Fruit fly (Drosophila melanogaster) whole organism, embryonic: ENCODE measurements around the gene capu.

Experiments
- Abd-B ChIP-seq: fragments of 200-800 bp; sonication (Bioruptor generic); optimal IDR thresholded peaks from 2 replicates; lab custom pipeline; 2018; ENCODE audit warnings: missing biosample characterization, mild to moderate bottlenecking, missing genetic modification characterization, moderate library complexity
- CG1024 ChIP-seq: fragments of 200-800 bp; sonication (Bioruptor generic); IDR thresholded peaks from 2 replicates; pipeline ENCODE4 v1.3.6; 2022; ENCODE audit warnings: missing biosample characterization, missing genetic modification characterization
- CG10267 ChIP-seq: fragments of 200-800 bp; sonication (Bioruptor generic); optimal IDR thresholded peaks from 2 replicates; lab custom pipeline; 2018; ENCODE audit warnings: missing biosample characterization, mild to moderate bottlenecking, missing genetic modification characterization, moderate library complexity
- CG12155 ChIP-seq: fragments of 200-800 bp; sonication (Bioruptor generic); optimal IDR thresholded peaks from 3 replicates; lab custom pipeline; 2016; ENCODE audit warnings: missing biosample characterization, missing genetic modification characterization
- CG15269 ChIP-seq: fragments of 200-800 bp; sonication (Bioruptor generic); optimal IDR thresholded peaks from 2 replicates; lab custom pipeline; 2018; ENCODE audit warnings: missing biosample characterization, mild to moderate bottlenecking, missing genetic modification characterization, moderate library complexity
- CG15479 ChIP-seq: fragments of 200-800 bp; sonication (Bioruptor generic); optimal IDR thresholded peaks from 3 replicates; lab custom pipeline; 2019; ENCODE audit warnings: missing biosample characterization, mild to moderate bottlenecking, missing genetic modification characterization, moderate library complexity
- CG1603 ChIP-seq: fragments of 200-800 bp; sonication (Bioruptor generic); optimal IDR thresholded peaks from 2 replicates; lab custom pipeline; 2019; ENCODE audit warnings: missing biosample characterization, mild to moderate bottlenecking, missing genetic modification characterization, moderate library complexity
- CG17328 ChIP-seq: fragments of 200-800 bp; sonication (Bioruptor generic); IDR thresholded peaks from 2 replicates; pipeline ENCODE4 v1.3.6; 2022; ENCODE audit warnings: missing biosample characterization, missing genetic modification characterization
- CG17361 ChIP-seq: fragments of 200-800 bp; sonication (Bioruptor generic); IDR thresholded peaks from 3 replicates; pipeline ENCODE4 v1.3.6; 2022; ENCODE audit warnings: missing biosample characterization, missing genetic modification characterization
- CG17829 ChIP-seq: fragments of 200-800 bp; optimal IDR thresholded peaks from 2 replicates; lab custom pipeline; 2019; ENCODE audit warnings: missing biosample characterization, mild to moderate bottlenecking, missing genetic modification characterization, moderate library complexity
- CG18262 ChIP-seq: fragments of 200-800 bp; optimal IDR thresholded peaks from 3 replicates; lab custom pipeline; 2019; ENCODE audit warnings: missing biosample characterization, mild to moderate bottlenecking, missing genetic modification characterization, moderate library complexity
- CG2116 ChIP-seq: fragments of 200-800 bp; sonication (Bioruptor generic); optimal IDR thresholded peaks from 3 replicates; lab custom pipeline; 2018; ENCODE audit warnings: missing biosample characterization, mild to moderate bottlenecking, missing genetic modification characterization
- CG2202 ChIP-seq: fragments of 200-800 bp; sonication (Bioruptor generic); optimal IDR thresholded peaks from 2 replicates; lab custom pipeline; 2018; ENCODE audit warnings: missing biosample characterization, mild to moderate bottlenecking, missing genetic modification characterization
- CG2678 ChIP-seq: fragments of 200-800 bp; sonication (Bioruptor generic); optimal IDR thresholded peaks from 3 replicates; lab custom pipeline; 2019; ENCODE audit warnings: missing biosample characterization, mild to moderate bottlenecking, missing genetic modification characterization, moderate library complexity
- CG6175 ChIP-seq: fragments of 200-800 bp; sonication (Bioruptor generic); IDR thresholded peaks from 3 replicates; pipeline ENCODE4 v1.3.6; 2022; ENCODE audit warnings: missing biosample characterization, missing genetic modification characterization
- CG8290 ChIP-seq, 3 experiments: fragments of 200-800 bp; sonication (Bioruptor generic); optimal IDR thresholded peaks; 2 replicates each; lab custom pipeline; 2016 to 2019; ENCODE audit warnings: missing biosample characterization in 3 of 3, missing genetic modification characterization in 3 of 3, mild to moderate bottlenecking in 2 of 3, moderate library complexity in 1 of 3
- CG8359 ChIP-seq: fragments of 200-800 bp; sonication (Bioruptor generic); optimal IDR thresholded peaks from 2 replicates; lab custom pipeline; 2017; ENCODE audit warnings: missing biosample characterization, mild to moderate bottlenecking, missing genetic modification characterization, borderline replicate concordance
- CG8388 ChIP-seq: fragments of 200-800 bp; sonication (Bioruptor generic); optimal IDR thresholded peaks from 2 replicates; lab custom pipeline; 2019; ENCODE audit warnings: missing biosample characterization, mild to moderate bottlenecking, missing genetic modification characterization, moderate library complexity
- Drgx ChIP-seq: fragments of 200-800 bp; sonication (Bioruptor generic); IDR thresholded peaks from 2 replicates; pipeline ENCODE4 v1.3.6; 2022; ENCODE audit warnings: missing biosample characterization, missing genetic modification characterization
- H2.0 ChIP-seq: fragments of 200-800 bp; sonication (Bioruptor generic); IDR thresholded peaks from 2 replicates; pipeline ENCODE4 v1.3.6; 2022; ENCODE audit warnings: missing biosample characterization, missing genetic modification characterization
- Mes4 ChIP-seq: fragments of 200-800 bp; sonication (Bioruptor generic); optimal IDR thresholded peaks from 2 replicates; lab custom pipeline; 2016; ENCODE audit warnings: missing biosample characterization, missing genetic modification characterization
- NC2α ChIP-seq: fragments of 200-800 bp; sonication (Bioruptor generic); optimal IDR thresholded peaks from 2 replicates; lab custom pipeline; 2016; ENCODE audit warnings: missing biosample characterization, missing genetic modification characterization
- NK7.1 ChIP-seq: fragments of 200-800 bp; sonication (Bioruptor generic); optimal IDR thresholded peaks from 3 replicates; lab custom pipeline; 2016; ENCODE audit warnings: missing biosample characterization, missing genetic modification characterization
- NfI ChIP-seq: fragments of 200-800 bp; sonication (Bioruptor generic); optimal IDR thresholded peaks from 3 replicates; lab custom pipeline; 2018; ENCODE audit warnings: missing biosample characterization, mild to moderate bottlenecking, missing genetic modification characterization, moderate library complexity
- Oli ChIP-seq: fragments of 200-800 bp; sonication (Bioruptor generic); optimal IDR thresholded peaks from 2 replicates; lab custom pipeline; 2018; ENCODE audit warnings: missing biosample characterization, mild to moderate bottlenecking, missing genetic modification characterization, moderate library complexity
- az2 ChIP-seq: fragments of 200-800 bp; sonication (Bioruptor generic); optimal IDR thresholded peaks from 3 replicates; lab custom pipeline; 2016; ENCODE audit warnings: missing biosample characterization, missing genetic modification characterization
- bsh ChIP-seq, 2 experiments: fragments of 200-800 bp; sonication (Bioruptor generic); optimal IDR thresholded peaks; 2 replicates each; lab custom pipeline; 2017 to 2018; ENCODE audit warnings: mild to moderate bottlenecking in 2 of 2, missing biosample characterization in 2 of 2, missing genetic modification characterization in 2 of 2, moderate library complexity in 1 of 2
- chinmo ChIP-seq: fragments of 200-800 bp; sonication (Bioruptor generic); IDR thresholded peaks from 4 replicates; pipeline ENCODE4 v1.3.6; 2022; ENCODE audit warnings: missing biosample characterization, missing genetic modification characterization; ENCODE audit not compliant: partially characterized antibody
- ci ChIP-seq: fragments of 200-800 bp; sonication (Bioruptor generic); IDR thresholded peaks from 3 replicates; pipeline ENCODE4 v1.3.6; 2022; ENCODE audit warnings: missing biosample characterization, missing genetic modification characterization
- esg ChIP-seq: fragments of 200-800 bp; sonication (Bioruptor generic); conservative IDR thresholded peaks from 2 replicates; pipeline ENCODE4 v1.3.6; 2022; ENCODE audit warnings: missing biosample characterization, missing genetic modification characterization
- gem ChIP-seq: fragments of 200-800 bp; sonication (Bioruptor generic); optimal IDR thresholded peaks from 2 replicates; lab custom pipeline; 2019; ENCODE audit warnings: missing biosample characterization, mild to moderate bottlenecking, missing genetic modification characterization, moderate library complexity
- ham ChIP-seq: fragments of 200-800 bp; sonication (Bioruptor generic); IDR thresholded peaks from 2 replicates; pipeline ENCODE4 v1.3.6; 2022; ENCODE audit warnings: missing biosample characterization, missing genetic modification characterization
- hkb ChIP-seq, 2 experiments: fragments of 200-800 bp in 1 of 2; fragments of >200 bp in 1 of 2; sonication (Bioruptor generic) in 1 of 2; IDR thresholded peaks in 1 of 2; optimal IDR thresholded peaks in 1 of 2; 2 replicates each; pipeline versions ENCODE4 v1.3.6 to Lab custom; 2017 to 2022; ENCODE audit warnings: missing biosample characterization in 1 of 2, missing genetic modification characterization in 1 of 2
- hth ChIP-seq: fragments of >200 bp; optimal IDR thresholded peaks from 2 replicates; lab custom pipeline; 2017; ENCODE audit warnings: inconsistent platforms
- lmd ChIP-seq: fragments of 200-800 bp; sonication (Bioruptor generic); IDR thresholded peaks from 2 replicates; pipeline ENCODE4 v1.3.6; 2022; ENCODE audit warnings: missing biosample characterization, missing genetic modification characterization
- nerfin-1 ChIP-seq: fragments of 200-800 bp; sonication (Bioruptor generic); optimal IDR thresholded peaks from 3 replicates; lab custom pipeline; 2019; ENCODE audit warnings: missing biosample characterization, mild to moderate bottlenecking, missing genetic modification characterization, moderate library complexity
- nom ChIP-seq: fragments of 200-800 bp; sonication (Bioruptor generic); optimal IDR thresholded peaks from 2 replicates; lab custom pipeline; 2017; ENCODE audit warnings: missing biosample characterization, missing genetic modification characterization, mild to moderate bottlenecking, moderate library complexity, missing genetic modification reagents
- pb ChIP-seq: fragments of 200-800 bp; sonication (Bioruptor generic); optimal IDR thresholded peaks from 3 replicates; lab custom pipeline; 2016; ENCODE audit warnings: missing biosample characterization, missing genetic modification characterization
- phol ChIP-seq: fragments of 200-800 bp; sonication (Bioruptor generic); optimal IDR thresholded peaks from 3 replicates; lab custom pipeline; 2018; ENCODE audit warnings: missing biosample characterization, mild to moderate bottlenecking, missing genetic modification characterization, moderate library complexity
- ro ChIP-seq: fragments of 200-800 bp; sonication (Bioruptor generic); IDR thresholded peaks from 2 replicates; pipeline ENCODE4 v1.3.6; 2022; ENCODE audit warnings: missing biosample characterization, missing genetic modification characterization
- row ChIP-seq: fragments of 200-800 bp; sonication (Bioruptor generic); IDR thresholded peaks from 3 replicates; pipeline ENCODE4 v1.3.6; 2022; ENCODE audit warnings: missing biosample characterization, missing genetic modification characterization
- salm ChIP-seq: fragments of 200-800 bp; sonication (Bioruptor generic); optimal IDR thresholded peaks from 2 replicates; lab custom pipeline; 2018; ENCODE audit warnings: missing biosample characterization, mild to moderate bottlenecking, missing genetic modification characterization
- slbo ChIP-seq: fragments of 200-800 bp; sonication (Bioruptor generic); IDR thresholded peaks from 2 replicates; pipeline ENCODE4 v1.3.6; 2022; ENCODE audit warnings: missing biosample characterization, missing genetic modification characterization
- tna ChIP-seq: fragments of 200-800 bp; sonication (Bioruptor generic); IDR thresholded peaks from 2 replicates; pipeline ENCODE4 v1.3.6; 2022; ENCODE audit warnings: missing biosample characterization, missing genetic modification characterization; ENCODE audit not compliant: partially characterized antibody
- unpg ChIP-seq: fragments of 200-800 bp; sonication (Bioruptor generic); optimal IDR thresholded peaks from 3 replicates; lab custom pipeline; 2018; ENCODE audit warnings: missing biosample characterization, mild to moderate bottlenecking, missing genetic modification characterization, moderate library complexity
- vvl ChIP-seq: fragments of 200-800 bp; sonication (Bioruptor generic); IDR thresholded peaks from 2 replicates; pipeline ENCODE4 v1.3.6; 2022; ENCODE audit warnings: missing biosample characterization, missing genetic modification characterization
- zf30C ChIP-seq: fragments of 200-800 bp; sonication (Bioruptor generic); optimal IDR thresholded peaks from 3 replicates; lab custom pipeline; 2018; ENCODE audit warnings: missing biosample characterization, mild to moderate bottlenecking, missing genetic modification characterization
- zfh1 ChIP-seq: fragments of 200-800 bp; sonication (Bioruptor generic); IDR thresholded peaks from 3 replicates; pipeline ENCODE4 v1.3.6; 2022; ENCODE audit warnings: missing biosample characterization, missing genetic modification characterization

Gene capu

DNA sequence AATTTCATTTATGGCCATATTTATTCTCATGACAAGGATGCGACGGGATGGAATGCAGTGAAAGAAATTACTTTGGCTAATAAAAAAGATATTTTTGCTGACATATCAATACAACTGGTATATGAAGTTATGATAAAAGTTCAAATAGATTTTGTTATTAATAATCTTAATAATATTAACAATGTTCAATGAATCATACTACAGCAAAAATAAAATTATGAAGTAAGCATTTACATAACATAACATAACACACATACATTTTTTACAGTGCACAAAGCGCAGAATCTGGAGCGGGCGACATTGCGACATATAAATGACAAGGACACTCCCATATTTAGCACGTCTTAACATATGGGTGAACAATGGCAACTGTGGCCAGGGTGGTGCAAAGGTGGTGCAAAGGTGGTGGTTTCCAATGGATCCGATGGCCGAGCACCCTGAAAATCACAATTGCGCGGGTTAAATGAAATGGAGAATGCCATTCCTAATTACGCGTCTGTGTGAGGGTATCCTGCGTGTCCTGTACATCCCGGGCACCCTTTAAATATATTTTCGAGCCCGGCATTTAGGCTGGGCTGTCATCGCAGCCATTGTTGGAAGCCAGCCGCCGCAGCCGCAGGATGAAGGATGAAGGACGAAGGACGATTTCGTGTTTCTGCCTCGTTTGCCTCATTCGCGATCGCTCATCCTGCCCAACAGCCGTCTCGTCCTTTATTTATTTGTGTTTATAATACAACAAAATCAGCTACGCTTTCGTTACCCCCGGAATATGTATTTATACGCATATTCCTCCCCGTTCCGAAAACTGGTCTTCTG is 57.6 kb downstream of the capu start (continued):
- TF ChIP-seq Oli (tag; lab: Kevin White, UChicago) (peak; percentile 27), ham (GFP tag; lab: Robert Waterston, UW) (no peak), Mes4 (no peak), phol (tag; lab: Kevin White, UChicago) (peak; percentile 36), zf30C (GFP tag; lab: Kevin White, UChicago) (peak; percentile 62), pb (GFP tag; lab: Kevin White, UChicago) (no peak), CG8359 (no peak), CG1603 (tag; lab: Kevin White, UChicago) (peak; percentile 11), CG17829 (peak; percentile 42), ro (GFP tag; lab: Robert Waterston, UW) (no peak), CG18262 (tag; lab: Kevin White, UChicago) (peak; percentile 67), CG8290 (GFP tag; optimal IDR thresholded peaks at IDR 0.05; lab: Kevin White, UChicago) (no peak), CG8290 (tag; optimal IDR thresholded peaks at IDR 0.05; lab: Kevin White, UChicago) (no peak), slbo (no peak), CG17361 (peak; percentile 25; the same call in 1 of the 3 replicates), CG6175 (no peak), CG1024 (GFP tag; lab: Robert Waterston, UW) (no peak), az2 (peak; percentile 8), chinmo (no peak), NfI (no peak), CG15269 (tag; lab: Kevin White, UChicago) (no peak), gem (tag; lab: Kevin White, UChicago) (peak; percentile 63), hkb (optimal IDR thresholded peaks at IDR 0.05; lab: Kevin White, UChicago) (no peak), hkb (GFP tag; IDR thresholded peaks at IDR 0.05; lab: Robert Waterston, UW) (no peak), nom (GFP tag; lab: Kevin White, UChicago) (no peak), hth (lab: Kevin White, UChicago) (no peak), CG10267 (peak; percentile 46), nerfin-1 (tag; lab: Kevin White, UChicago) (peak; percentile 62)

DNA sequence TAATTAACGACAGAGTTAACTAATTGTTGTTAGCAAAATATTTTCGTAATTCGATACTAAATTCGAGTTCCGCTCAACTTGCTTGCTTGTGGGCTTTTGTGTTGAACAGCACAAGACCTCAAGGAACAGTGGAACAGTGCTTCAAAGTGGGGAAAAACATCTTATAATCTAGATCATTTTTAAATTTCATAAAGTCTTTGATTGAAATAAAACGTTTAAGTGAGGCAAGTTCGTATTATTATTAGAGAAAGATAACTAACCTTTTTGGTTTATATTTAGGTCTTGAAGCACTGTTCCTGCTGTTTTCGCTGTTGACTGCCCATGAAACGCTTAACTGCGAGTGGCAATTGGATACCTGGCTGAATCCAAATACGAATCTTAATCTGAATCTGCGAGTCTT is 58.5 kb downstream of the capu start:
- TF ChIP-seq ci (GFP tag; lab: Robert Waterston, UW): peak; percentile 53; the same call in 1 of the 3 replicates
- no peak for TF ChIP-seq CG15479
- peak; percentile 9; the same call in 1 of the 3 replicates for TF ChIP-seq row (GFP tag; lab: Robert Waterston, UW)
- peak; percentile 32; the same call in 1 of the 2 replicates for TF ChIP-seq CG17328
- TF ChIP-seq CG17829: no peak
- no peak for TF ChIP-seq NK7.1 (GFP tag; lab: Kevin White, UChicago)
- no peak for TF ChIP-seq salm (tag; lab: Kevin White, UChicago)
- TF ChIP-seq CG2116 (GFP tag; lab: Kevin White, UChicago): no peak
- no peak for TF ChIP-seq tna (GFP tag; lab: Robert Waterston, UW)
- TF ChIP-seq vvl (GFP tag; lab: Robert Waterston, UW): 0 out of 2 replicates have a peak, but pooled peaks have one; percentile 13
- TF ChIP-seq NC2α (GFP tag; lab: Kevin White, UChicago): no peak
- peak; percentile 0 for TF ChIP-seq Oli (tag; lab: Kevin White, UChicago)
- 0 out of 2 replicates have a peak, but pooled peaks have one; percentile 15 for TF ChIP-seq lmd
- TF ChIP-seq zfh1 (GFP tag; lab: Robert Waterston, UW): 0 out of 3 replicates have a peak, but pooled peaks have one; percentile 32
- no peak for TF ChIP-seq Drgx (GFP tag; lab: Robert Waterston, UW)
- TF ChIP-seq CG2202 (tag; lab: Kevin White, UChicago): no peak
- no peak for TF ChIP-seq ham (GFP tag; lab: Robert Waterston, UW)
- no peak for TF ChIP-seq CG12155 (GFP tag; lab: Kevin White, UChicago)
- no peak for TF ChIP-seq CG2678 (tag; lab: Kevin White, UChicago)
- peak; percentile 48; the same call in 1 of the 2 replicates for TF ChIP-seq H2.0 (GFP tag; lab: Robert Waterston, UW)
- TF ChIP-seq bsh (GFP tag; optimal IDR thresholded peaks at IDR 0.05; lab: Kevin White, UChicago): peak in 1 of 2 experiments; percentile 51
- TF ChIP-seq Abd-B (GFP tag; lab: Kevin White, UChicago): no peak
- TF ChIP-seq CG8388 (GFP tag; lab: Kevin White, UChicago): peak; percentile 44
- TF ChIP-seq esg (GFP tag; lab: Robert Waterston, UW): no peak
- peak; percentile 33 for TF ChIP-seq unpg (GFP tag; lab: Kevin White, UChicago)
